1 fruit fly cellular context compared by ENCODE assay signal in genomic region chr2L:5298978-5299627, dm6.
TF ChIP-seq lines count a peak whose summit lies in the region.

No protein-coding gene starts in this region.

TF ChIP-seq in whole organism, embryonic, 481 proteins besides CTCF, POLR2A, EP300 and RAD21 (continued from another document and continues in another):
- no peak for TF ChIP-seq h (optimal IDR thresholded peaks at IDR 0.05; lab: Kevin White, UChicago)
- TF ChIP-seq Chrac-16 (GFP tag; optimal IDR thresholded peaks at IDR 0.05; lab: Kevin White, UChicago): peak; percentile 77
- peak; percentile 82 for TF ChIP-seq CG5953 (GFP tag; IDR thresholded peaks at IDR 0.05; lab: Robert Waterston, UW)
- TF ChIP-seq zen (tag; optimal IDR thresholded peaks at IDR 0.05; lab: Kevin White, UChicago): peak; percentile 52
- no peak for TF ChIP-seq CG2199 (GFP tag; IDR thresholded peaks at IDR 0.05; lab: Robert Waterston, UW)
- TF ChIP-seq CG5180 (GFP tag; optimal IDR thresholded peaks at IDR 0.05; lab: Kevin White, UChicago): peak; percentile 85
- peak; percentile 62; the same call in 1 of the 2 replicates for TF ChIP-seq E2f1 (GFP tag; IDR thresholded peaks at IDR 0.05; lab: Robert Waterston, UW)
- peak; percentile 15; the same call in 1 of the 2 replicates for TF ChIP-seq MBD-R2 (GFP tag; IDR thresholded peaks at IDR 0.05; lab: Robert Waterston, UW)
- TF ChIP-seq ems (GFP tag; optimal IDR thresholded peaks at IDR 0.05; lab: Kevin White, UChicago): peak; percentile 69
- TF ChIP-seq so (GFP tag; IDR thresholded peaks at IDR 0.05; lab: Robert Waterston, UW): peak; percentile 91
- peak; percentile 67 for TF ChIP-seq lbe (GFP tag; optimal IDR thresholded peaks at IDR 0.05; lab: Kevin White, UChicago)
- TF ChIP-seq Ets97D (GFP tag; optimal IDR thresholded peaks at IDR 0.05; lab: Kevin White, UChicago): no peak
- peak; percentile 64; the same call in 2 of the 3 replicates for TF ChIP-seq ase (GFP tag; IDR thresholded peaks at IDR 0.05; lab: Robert Waterston, UW)
- peak; percentile 68; the same call in 2 of the 3 replicates for TF ChIP-seq Optix (GFP tag; IDR thresholded peaks at IDR 0.05; lab: Robert Waterston, UW)
- peak; percentile 71; the same call in 1 of the 3 replicates for TF ChIP-seq jigr1 (GFP tag; IDR thresholded peaks at IDR 0.05; lab: Robert Waterston, UW)
- TF ChIP-seq ATbp (GFP tag; optimal IDR thresholded peaks at IDR 0.05; lab: Kevin White, UChicago): peak; percentile 95
- no peak for TF ChIP-seq Lpt (GFP tag; optimal IDR thresholded peaks at IDR 0.05; lab: Kevin White, UChicago)
- peak; percentile 57 for TF ChIP-seq CG18011 (GFP tag; optimal IDR thresholded peaks at IDR 0.05; lab: Kevin White, UChicago)
- TF ChIP-seq CG4404 (GFP tag; IDR thresholded peaks at IDR 0.05; lab: Robert Waterston, UW): peak; percentile 51
- no peak for TF ChIP-seq Scr (GFP tag; IDR thresholded peaks at IDR 0.05; lab: Robert Waterston, UW; ENCODE audit: partially characterized antibody)
- no peak for TF ChIP-seq ato (GFP tag; IDR thresholded peaks at IDR 0.05; lab: Robert Waterston, UW; ENCODE audit: partially characterized antibody)
- peak; percentile 70 for TF ChIP-seq NfI (GFP tag; optimal IDR thresholded peaks at IDR 0.05; lab: Kevin White, UChicago)
- no peak for TF ChIP-seq pfk (GFP tag; optimal IDR thresholded peaks at IDR 0.05; lab: Kevin White, UChicago)
- TF ChIP-seq Xbp1 (GFP tag; optimal IDR thresholded peaks at IDR 0.05; lab: Kevin White, UChicago): peak; percentile 76
- TF ChIP-seq Spps (tag; optimal IDR thresholded peaks at IDR 0.05; lab: Kevin White, UChicago): peak; percentile 70
- no peak for TF ChIP-seq Dip2 (GFP tag; IDR thresholded peaks at IDR 0.05; lab: Robert Waterston, UW)
- no peak for TF ChIP-seq gsb (GFP tag; IDR thresholded peaks at IDR 0.05; lab: Robert Waterston, UW)
- TF ChIP-seq CG11696 (GFP tag; IDR thresholded peaks at IDR 0.05; lab: Robert Waterston, UW): peak; percentile 96
- TF ChIP-seq CG6254 (GFP tag; optimal IDR thresholded peaks at IDR 0.05; lab: Kevin White, UChicago): peak; percentile 88
- TF ChIP-seq chinmo (GFP tag; IDR thresholded peaks at IDR 0.05; lab: Robert Waterston, UW; ENCODE audit: partially characterized antibody): no peak
- no peak for TF ChIP-seq Dfd (GFP tag; optimal IDR thresholded peaks at IDR 0.05; lab: Kevin White, UChicago)
- TF ChIP-seq Oli (tag; optimal IDR thresholded peaks at IDR 0.05; lab: Kevin White, UChicago): peak; percentile 95
- peak; percentile 14; the same call in 1 of the 2 replicates for TF ChIP-seq Ravus (GFP tag; IDR thresholded peaks at IDR 0.05; lab: Robert Waterston, UW)
- peak; percentile 39; the same call in 1 of the 2 replicates for TF ChIP-seq onecut (GFP tag; IDR thresholded peaks at IDR 0.05; lab: Robert Waterston, UW)
- TF ChIP-seq CG17385 (GFP tag; optimal IDR thresholded peaks at IDR 0.05; lab: Kevin White, UChicago): peak; percentile 89
- TF ChIP-seq Ptx1 (GFP tag; IDR thresholded peaks at IDR 0.05; lab: Robert Waterston, UW): peak; percentile 80
- TF ChIP-seq tgo (GFP tag; IDR thresholded peaks at IDR 0.05; lab: Robert Waterston, UW): peak; percentile 71
- TF ChIP-seq shn (GFP tag; optimal IDR thresholded peaks at IDR 0.05; lab: Kevin White, UChicago): peak; percentile 59
- peak; percentile 71 for TF ChIP-seq sob (GFP tag; IDR thresholded peaks at IDR 0.05; lab: Robert Waterston, UW)
- TF ChIP-seq Meics (GFP tag; optimal IDR thresholded peaks at IDR 0.05; lab: Kevin White, UChicago): peak; percentile 70
- peak; percentile 85 for TF ChIP-seq CG3407 (GFP tag; optimal IDR thresholded peaks at IDR 0.05; lab: Kevin White, UChicago)
- TF ChIP-seq bcd (GFP tag; optimal IDR thresholded peaks at IDR 0.05; lab: Kevin White, UChicago): peak; percentile 76
- peak; percentile 34; the same call in 1 of the 2 replicates for TF ChIP-seq Rx (GFP tag; IDR thresholded peaks at IDR 0.05; lab: Robert Waterston, UW)
- no peak for TF ChIP-seq Side (GFP tag; optimal IDR thresholded peaks at IDR 0.05; lab: Kevin White, UChicago)
- TF ChIP-seq p53 (GFP tag; optimal IDR thresholded peaks at IDR 0.05; lab: Kevin White, UChicago): no peak
- no peak for TF ChIP-seq rib (GFP tag; IDR thresholded peaks at IDR 0.05; lab: Robert Waterston, UW)
- TF ChIP-seq danr (GFP tag; IDR thresholded peaks at IDR 0.05; lab: Robert Waterston, UW): peak; percentile 71; the same call in 1 of the 2 replicates
- peak; percentile 49 for TF ChIP-seq CG4854 (GFP tag; optimal IDR thresholded peaks at IDR 0.05; lab: Kevin White, UChicago)
- TF ChIP-seq sna (GFP tag; IDR thresholded peaks at IDR 0.05; lab: Robert Waterston, UW; ENCODE audit: partially characterized antibody): no peak
- peak; percentile 86 for TF ChIP-seq lilli (GFP tag; optimal IDR thresholded peaks at IDR 0.05; lab: Kevin White, UChicago)
- TF ChIP-seq CG11085 (GFP tag; IDR thresholded peaks at IDR 0.05; lab: Robert Waterston, UW): no peak
- peak in 1 of 3 experiments; percentile 85 for TF ChIP-seq lola (GFP tag; optimal IDR thresholded peaks at IDR 0.05; lab: Kevin White, UChicago)
- peak; percentile 26 for TF ChIP-seq Mad (GFP tag; optimal IDR thresholded peaks at IDR 0.05; lab: Kevin White, UChicago)
- peak; percentile 89 for TF ChIP-seq Blimp-1 (GFP tag; optimal IDR thresholded peaks at IDR 0.05; lab: Kevin White, UChicago)
- peak; percentile 45 for TF ChIP-seq Bdp1 (GFP tag; optimal IDR thresholded peaks at IDR 0.05; lab: Kevin White, UChicago)
- TF ChIP-seq CG15514 (GFP tag; optimal IDR thresholded peaks at IDR 0.05; lab: Kevin White, UChicago): peak; percentile 40
- peak; percentile 75 for TF ChIP-seq twi (tag; optimal IDR thresholded peaks at IDR 0.05; lab: Kevin White, UChicago)
- no peak for TF ChIP-seq CG6175 (GFP tag; IDR thresholded peaks at IDR 0.05; lab: Robert Waterston, UW)
- TF ChIP-seq dimm (GFP tag; IDR thresholded peaks at IDR 0.05; lab: Robert Waterston, UW): peak; percentile 76
- peak; percentile 91 for TF ChIP-seq CG8924 (tag; optimal IDR thresholded peaks at IDR 0.05; lab: Kevin White, UChicago)
- TF ChIP-seq pho (GFP tag; optimal IDR thresholded peaks at IDR 0.05; lab: Kevin White, UChicago): no peak
- peak; percentile 74 for TF ChIP-seq ap (GFP tag; IDR thresholded peaks at IDR 0.05; lab: Robert Waterston, UW)
- peak; percentile 67 for TF ChIP-seq CG1233 (GFP tag; optimal IDR thresholded peaks at IDR 0.05; lab: Kevin White, UChicago)
- TF ChIP-seq CG18599 (GFP tag; optimal IDR thresholded peaks at IDR 0.05; lab: Kevin White, UChicago): peak; percentile 79
- TF ChIP-seq C15 (GFP tag; IDR thresholded peaks at IDR 0.05; lab: Robert Waterston, UW): no peak
- peak; percentile 33 for TF ChIP-seq Sry-β (GFP tag; optimal IDR thresholded peaks at IDR 0.05; lab: Kevin White, UChicago)
- TF ChIP-seq grau (tag; optimal IDR thresholded peaks at IDR 0.05; lab: Kevin White, UChicago): peak; percentile 83
- 0 out of 3 replicates have a peak, but pooled peaks have one; percentile 38 for TF ChIP-seq CG7357 (GFP tag; IDR thresholded peaks at IDR 0.05; lab: Robert Waterston, UW)
- TF ChIP-seq CG3281 (GFP tag; optimal IDR thresholded peaks at IDR 0.05; lab: Kevin White, UChicago): peak; percentile 71
- peak; percentile 49 for TF ChIP-seq Atf3 (GFP tag; optimal IDR thresholded peaks at IDR 0.05; lab: Kevin White, UChicago)
- peak; percentile 87 for TF ChIP-seq CG17829 (tag; optimal IDR thresholded peaks at IDR 0.05; lab: Kevin White, UChicago)
- peak; percentile 22 for TF ChIP-seq CG10565 (GFP tag; optimal IDR thresholded peaks at IDR 0.05; lab: Kevin White, UChicago)
- peak; percentile 56; the same call in 1 of the 2 replicates for TF ChIP-seq slbo (GFP tag; IDR thresholded peaks at IDR 0.05; lab: Robert Waterston, UW)
- peak; percentile 52; the same call in 1 of the 3 replicates for TF ChIP-seq CG34422 (GFP tag; IDR thresholded peaks at IDR 0.05; lab: Robert Waterston, UW)
- TF ChIP-seq CG13424 (tag; optimal IDR thresholded peaks at IDR 0.05; lab: Kevin White, UChicago): peak; percentile 94
- TF ChIP-seq jing (GFP tag; optimal IDR thresholded peaks at IDR 0.05; lab: Kevin White, UChicago): peak; percentile 82
- TF ChIP-seq Lhr (GFP tag; optimal IDR thresholded peaks at IDR 0.05; lab: Kevin White, UChicago): peak; percentile 63
- TF ChIP-seq en (GFP tag; optimal IDR thresholded peaks at IDR 0.05; lab: Kevin White, UChicago): peak; percentile 39
- peak; percentile 58 for TF ChIP-seq CG12104 (GFP tag; optimal IDR thresholded peaks at IDR 0.05; lab: Kevin White, UChicago)
- TF ChIP-seq CG2120 (GFP tag; optimal IDR thresholded peaks at IDR 0.05; lab: Kevin White, UChicago): peak; percentile 79
- peak; percentile 83 for TF ChIP-seq D19A (tag; optimal IDR thresholded peaks at IDR 0.05; lab: Kevin White, UChicago)
- TF ChIP-seq CG1603 (tag; optimal IDR thresholded peaks at IDR 0.05; lab: Kevin White, UChicago): peak; percentile 75
- peak; percentile 55 for TF ChIP-seq Rfx (GFP tag; IDR thresholded peaks at IDR 0.05; lab: Robert Waterston, UW)
- TF ChIP-seq CG30431 (GFP tag; optimal IDR thresholded peaks at IDR 0.05; lab: Kevin White, UChicago): peak; percentile 50
- peak; percentile 75 for TF ChIP-seq Six4 (GFP tag; optimal IDR thresholded peaks at IDR 0.05; lab: Kevin White, UChicago)
- TF ChIP-seq lmd (GFP tag; IDR thresholded peaks at IDR 0.05; lab: Robert Waterston, UW): peak; percentile 79
- TF ChIP-seq Hsf (GFP tag; optimal IDR thresholded peaks at IDR 0.05; lab: Kevin White, UChicago): peak; percentile 67
- 0 out of 2 replicates have a peak, but pooled peaks have one; percentile 31 for TF ChIP-seq wdn (GFP tag; IDR thresholded peaks at IDR 0.05; lab: Robert Waterston, UW)
- TF ChIP-seq Hand (GFP tag; optimal IDR thresholded peaks at IDR 0.05; lab: Kevin White, UChicago): peak; percentile 81
- TF ChIP-seq Awh (GFP tag; IDR thresholded peaks at IDR 0.05; lab: Robert Waterston, UW): peak; percentile 91
- peak; percentile 90 for TF ChIP-seq CG31441 (GFP tag; IDR thresholded peaks at IDR 0.05; lab: Robert Waterston, UW)
- peak; percentile 89 for TF ChIP-seq Asciz (GFP tag; optimal IDR thresholded peaks at IDR 0.05; lab: Kevin White, UChicago)
- peak; percentile 91 for TF ChIP-seq Hr3 (GFP tag; optimal IDR thresholded peaks at IDR 0.05; lab: Kevin White, UChicago)
- no peak for TF ChIP-seq cas (GFP tag; IDR thresholded peaks at IDR 0.05; lab: Robert Waterston, UW)
- peak; percentile 74 for TF ChIP-seq croc (GFP tag; conservative IDR thresholded peaks at IDR 0.05; lab: Robert Waterston, UW)
- TF ChIP-seq trh (GFP tag; optimal IDR thresholded peaks at IDR 0.05; lab: Kevin White, UChicago): peak; percentile 18
- TF ChIP-seq dpn (GFP tag; optimal IDR thresholded peaks at IDR 0.05; lab: Kevin White, UChicago): peak; percentile 54 to 75
- TF ChIP-seq Nf-YA (GFP tag; IDR thresholded peaks at IDR 0.05; lab: Robert Waterston, UW): no peak
- no peak for TF ChIP-seq CG3995 (GFP tag; optimal IDR thresholded peaks at IDR 0.05; lab: Kevin White, UChicago)
- no peak for TF ChIP-seq fru (optimal IDR thresholded peaks at IDR 0.05; lab: Kevin White, UChicago)
- TF ChIP-seq Mrtf (GFP tag; IDR thresholded peaks at IDR 0.05; lab: Robert Waterston, UW): no peak; the same call in 2 of the 3 replicates
- peak; percentile 82 for TF ChIP-seq ewg (GFP tag; optimal IDR thresholded peaks at IDR 0.05; lab: Kevin White, UChicago)
- peak; percentile 46 for TF ChIP-seq CG18476 (GFP tag; optimal IDR thresholded peaks at IDR 0.05; lab: Kevin White, UChicago)
- peak; percentile 46 for TF ChIP-seq HLH54F (GFP tag; optimal IDR thresholded peaks at IDR 0.05; lab: Kevin White, UChicago)
- TF ChIP-seq Fer2 (tag; optimal IDR thresholded peaks at IDR 0.05; lab: Kevin White, UChicago): no peak
- no peak for TF ChIP-seq CkIIα-i1 (GFP tag; IDR thresholded peaks at IDR 0.05; lab: Robert Waterston, UW)
- peak in 1 of 2 experiments; percentile 78 for TF ChIP-seq Hr78 (GFP tag; optimal IDR thresholded peaks at IDR 0.05; lab: Kevin White, UChicago)
- peak; percentile 67 for TF ChIP-seq CG13296 (GFP tag; optimal IDR thresholded peaks at IDR 0.05; lab: Kevin White, UChicago)
- no peak for TF ChIP-seq wek (GFP tag; optimal IDR thresholded peaks at IDR 0.05; lab: Kevin White, UChicago)
- TF ChIP-seq caup (GFP tag; optimal IDR thresholded peaks at IDR 0.05; lab: Kevin White, UChicago; ENCODE audit: severe bottlenecking): peak; percentile 64
- TF ChIP-seq Dref (GFP tag; IDR thresholded peaks at IDR 0.05; lab: Robert Waterston, UW): no peak
- peak; percentile 82 for TF ChIP-seq CG18619 (GFP tag; optimal IDR thresholded peaks at IDR 0.05; lab: Kevin White, UChicago)
- TF ChIP-seq CG7963 (GFP tag; IDR thresholded peaks at IDR 0.05; lab: Robert Waterston, UW; ENCODE audit: partially characterized antibody): no peak
- TF ChIP-seq dmrt99B (tag; optimal IDR thresholded peaks at IDR 0.05; lab: Kevin White, UChicago): peak; percentile 94
- TF ChIP-seq sc (optimal IDR thresholded peaks at IDR 0.05; lab: Kevin White, UChicago): no peak
- peak; percentile 91 for TF ChIP-seq sc (GFP tag; optimal IDR thresholded peaks at IDR 0.05; lab: Kevin White, UChicago)
- TF ChIP-seq CG42726 (GFP tag; IDR thresholded peaks at IDR 0.05; lab: Robert Waterston, UW; ENCODE audit: partially characterized antibody): no peak
- peak; percentile 67 for TF ChIP-seq Lim3 (GFP tag; IDR thresholded peaks at IDR 0.05; lab: Robert Waterston, UW)
- peak; percentile 81 for TF ChIP-seq CG6689 (GFP tag; IDR thresholded peaks at IDR 0.05; lab: Robert Waterston, UW)
- TF ChIP-seq hkb (optimal IDR thresholded peaks at IDR 0.05; lab: Kevin White, UChicago): no peak
- peak; percentile 84 for TF ChIP-seq hkb (GFP tag; IDR thresholded peaks at IDR 0.05; lab: Robert Waterston, UW)
- TF ChIP-seq CG12236 (GFP tag; optimal IDR thresholded peaks at IDR 0.05; lab: Kevin White, UChicago): peak; percentile 40
- TF ChIP-seq CG3726 (GFP tag; IDR thresholded peaks at IDR 0.05; lab: Robert Waterston, UW): no peak
- TF ChIP-seq ind (GFP tag; optimal IDR thresholded peaks at IDR 0.05; lab: Kevin White, UChicago): peak; percentile 75
- peak; percentile 76 for TF ChIP-seq cwo (GFP tag; optimal IDR thresholded peaks at IDR 0.05; lab: Kevin White, UChicago)
- peak in 1 of 2 experiments; percentile 90 for TF ChIP-seq Hr51 (GFP tag; optimal IDR thresholded peaks at IDR 0.05; lab: Kevin White, UChicago)
- TF ChIP-seq Opbp (GFP tag; IDR thresholded peaks at IDR 0.05; lab: Robert Waterston, UW; ENCODE audit: partially characterized antibody): no peak
- peak; percentile 93 for TF ChIP-seq CG12391 (tag; optimal IDR thresholded peaks at IDR 0.05; lab: Kevin White, UChicago)
- no peak for TF ChIP-seq NFAT (GFP tag; IDR thresholded peaks at IDR 0.05; lab: Robert Waterston, UW)
- TF ChIP-seq unc-4 (GFP tag; IDR thresholded peaks at IDR 0.05; lab: Robert Waterston, UW; ENCODE audit: partially characterized antibody): no peak
